Worm (Caenorhabditis elegans) whole organism, L4 larva: Measurements from ENCODE around the gene R02F2.5.
A peak's percentile ranks its signal among the peaks of the same experiment; 100 is the strongest.

ENCODE experiments used
- ZK546.5 ChIP-seq, 2 experiments: sonication (generic microtip); optimal IDR thresholded peaks; 2 replicates each; lab custom pipeline; 2017; ENCODE audit warnings: missing biosample characterization in 2 of 2, missing genetic modification characterization in 2 of 2
- aly-2 ChIP-seq: sonication (generic microtip); optimal IDR thresholded peaks from 2 replicates; lab custom pipeline; 2018; ENCODE audit warnings: missing biosample characterization, missing genetic modification characterization
- ama-1 ChIP-seq: fragments of 150-350 bp; optimal IDR thresholded peaks from 2 replicates; lab custom pipeline; 2014; ENCODE audit warnings: inconsistent platforms, mixed read lengths
- daf-19 ChIP-seq: fragments of 200-800 bp; sonication (Bioruptor generic); conservative IDR thresholded peaks from 2 replicates; pipeline ENCODE4 v1.3.6; 2022; ENCODE audit warnings: missing genetic modification characterization, missing compliant biosample characterization
- jun-1 ChIP-seq: fragments of 150-350 bp; optimal IDR thresholded peaks from 2 replicates; lab custom pipeline; 2014; ENCODE audit warnings: missing biosample characterization, missing genetic modification reagents, missing genetic modification characterization
- lsy-2 ChIP-seq, 2 experiments: fragments of 150-350 bp in 1 of 2; sonication (generic microtip) in 1 of 2; optimal IDR thresholded peaks; 2 replicates each; lab custom pipeline; 2014 to 2017; ENCODE audit warnings: missing biosample characterization in 2 of 2, missing genetic modification characterization in 2 of 2
- ztf-11 ChIP-seq: fragments of 150-350 bp; optimal IDR thresholded peaks from 2 replicates; lab custom pipeline; 2014; ENCODE audit warnings: missing biosample characterization, missing genetic modification characterization

DNA sequence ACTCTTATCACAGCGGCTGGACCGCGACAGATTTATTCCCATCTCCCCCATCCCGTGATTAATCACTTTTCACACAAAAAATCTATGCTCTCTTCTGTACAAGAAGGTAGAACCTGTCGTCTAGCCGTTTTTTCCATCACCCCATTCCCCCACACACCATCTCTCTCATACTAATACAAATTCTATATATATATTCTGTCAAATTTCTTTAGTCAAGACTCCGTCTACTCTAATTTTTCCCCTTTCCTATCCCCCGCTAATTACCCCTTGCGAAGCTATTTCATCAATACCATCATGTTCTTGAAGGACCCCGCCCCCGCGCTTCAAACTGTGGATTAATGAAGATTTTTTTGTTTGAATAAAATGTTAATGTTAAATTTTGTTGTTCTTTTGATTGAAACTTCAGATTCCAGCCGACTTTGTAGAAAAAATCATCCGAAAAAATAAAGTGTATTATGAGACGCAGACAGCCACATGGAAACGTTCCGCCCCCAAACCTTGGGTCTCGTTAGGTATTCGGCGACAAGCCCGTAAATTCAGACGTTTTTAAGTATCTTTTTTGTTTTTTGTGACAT lies 27.0 kb downstream of the R02F2.5 start:
- TF ChIP-seq ama-1 (lab: Kevin White, UChicago) (peak; percentile 86), aly-2 (tag; lab: Kevin White, UChicago) (no peak), lsy-2 (tag; optimal IDR thresholded peaks at IDR 0.05; lab: Kevin White, UChicago) (peak in 1 of 2 experiments; percentile 52), ZK546.5 (tag; optimal IDR thresholded peaks at IDR 0.05; lab: Kevin White, UChicago) (no peak), jun-1 (no peak), daf-19 (no peak), ztf-11 (tag; lab: Kevin White, UChicago) (no peak)
